Fruit fly (Drosophila melanogaster) whole organism, adult: Measurements from ENCODE around the gene CG6179.

Experiments used
- CG11617 ChIP-seq: fragments of 200-800 bp; sonication (Bioruptor generic); optimal IDR thresholded peaks from 2 replicates; lab custom pipeline; 2017; ENCODE audit warnings: mild to moderate bottlenecking, missing biosample characterization, missing genetic modification reagents, missing genetic modification characterization
- CG7045 ChIP-seq: fragments of 200-800 bp; sonication (Bioruptor generic); optimal IDR thresholded peaks from 2 replicates; lab custom pipeline; 2017; ENCODE audit warnings: missing biosample characterization, mild to moderate bottlenecking, missing genetic modification characterization
- CG7101 ChIP-seq: fragments of 200-800 bp; sonication (Bioruptor generic); optimal IDR thresholded peaks from 2 replicates; lab custom pipeline; 2018; ENCODE audit warnings: missing biosample characterization, mild to moderate bottlenecking, missing genetic modification characterization, moderate library complexity
- Crg-1 ChIP-seq: fragments of 200-800 bp; sonication (Bioruptor generic); optimal IDR thresholded peaks from 2 replicates; lab custom pipeline; 2016; ENCODE audit warnings: missing biosample characterization, missing genetic modification characterization
- Hr96 ChIP-seq: fragments of 200-800 bp; sonication (Bioruptor generic); optimal IDR thresholded peaks from 2 replicates; lab custom pipeline; 2016; ENCODE audit warnings: missing biosample characterization, missing genetic modification characterization
- bab1 ChIP-seq: fragments of 200-800 bp; sonication (Bioruptor generic); optimal IDR thresholded peaks from 3 replicates; lab custom pipeline; 2019; ENCODE audit warnings: missing biosample characterization, mild to moderate bottlenecking, missing genetic modification characterization, moderate library complexity

DNA sequence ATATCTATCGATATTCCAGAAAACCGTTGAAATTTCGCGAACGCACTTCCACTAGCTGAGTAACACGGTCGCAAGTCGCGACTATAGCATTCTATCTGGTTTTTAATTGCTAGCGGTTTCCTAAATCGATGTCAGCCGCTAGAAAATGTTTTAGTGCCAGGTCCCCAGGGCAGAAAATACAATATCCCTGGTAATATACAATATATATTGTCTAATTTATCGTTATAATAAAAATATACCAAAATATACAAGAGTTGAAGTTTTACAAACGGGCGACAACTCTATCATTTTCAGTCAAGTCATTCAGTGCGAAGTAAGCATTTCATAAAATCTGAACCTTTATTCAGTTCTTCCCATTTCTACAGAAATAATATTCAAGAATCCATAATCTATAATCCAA lies 35.2 kb downstream of the CG6179 start, which contains the start of gene CG15056:
- no peak for TF ChIP-seq CG7101 (tag; lab: Kevin White, UChicago)
- no peak for TF ChIP-seq Hr96 (GFP tag; lab: Kevin White, UChicago)
- TF ChIP-seq Crg-1 (GFP tag; lab: Kevin White, UChicago), result no peak
- no peak for TF ChIP-seq CG11617 (GFP tag; lab: Kevin White, UChicago)
- no peak for TF ChIP-seq CG7045 (GFP tag; lab: Kevin White, UChicago)
- no peak for TF ChIP-seq bab1
